Fruit fly (Drosophila melanogaster) whole organism, embryonic: ENCODE data around the gene Vps2.

Experiments
- BEAF-32 ChIP-seq: fragments of 200-800 bp; sonication (Bioruptor generic); optimal IDR thresholded peaks from 3 replicates; lab custom pipeline; 2017; ENCODE audit warnings: missing biosample characterization, missing genetic modification characterization, mild to moderate bottlenecking, moderate library complexity, missing genetic modification reagents
- CG10147 ChIP-seq: fragments of 200-800 bp; sonication (Bioruptor generic); optimal IDR thresholded peaks from 2 replicates; lab custom pipeline; 2019; ENCODE audit warnings: missing biosample characterization, mild to moderate bottlenecking, missing genetic modification characterization, moderate library complexity
- CG10366 ChIP-seq: fragments of 200-800 bp; sonication (Bioruptor generic); IDR thresholded peaks from 2 replicates; pipeline ENCODE4 v1.3.6; 2022; ENCODE audit warnings: missing biosample characterization, missing genetic modification characterization
- CG11560 ChIP-seq: fragments of 200-800 bp; sonication (Bioruptor generic); IDR thresholded peaks from 3 replicates; pipeline ENCODE4 v1.3.6; 2022; ENCODE audit warnings: missing biosample characterization, missing genetic modification characterization
- CG12104 ChIP-seq: fragments of 200-800 bp; sonication (Bioruptor generic); optimal IDR thresholded peaks from 3 replicates; lab custom pipeline; 2016; ENCODE audit warnings: missing biosample characterization, missing genetic modification characterization
- CG14860 ChIP-seq: fragments of 200-800 bp; sonication (Bioruptor generic); IDR thresholded peaks from 3 replicates; pipeline ENCODE4 v1.3.6; 2022; ENCODE audit warnings: missing biosample characterization, missing genetic modification characterization; ENCODE audit not compliant: partially characterized antibody
- CG1792 ChIP-seq: fragments of 200-800 bp; sonication (Bioruptor generic); optimal IDR thresholded peaks from 2 replicates; lab custom pipeline; 2016; ENCODE audit warnings: missing biosample characterization, missing genetic modification characterization
- CG18011 ChIP-seq: fragments of 200-800 bp; sonication (Bioruptor generic); optimal IDR thresholded peaks from 2 replicates; lab custom pipeline; 2017; ENCODE audit warnings: missing biosample characterization, missing genetic modification characterization, mild to moderate bottlenecking, moderate library complexity, missing genotype
- CG2202 ChIP-seq: fragments of 200-800 bp; sonication (Bioruptor generic); optimal IDR thresholded peaks from 2 replicates; lab custom pipeline; 2018; ENCODE audit warnings: missing biosample characterization, mild to moderate bottlenecking, missing genetic modification characterization
- CG32772 ChIP-seq: fragments of 200-800 bp; sonication (Bioruptor generic); IDR thresholded peaks from 2 replicates; pipeline ENCODE4 v1.3.6; 2022; ENCODE audit warnings: missing biosample characterization, missing genetic modification characterization
- CG3407 ChIP-seq: fragments of 200-800 bp; sonication (Bioruptor generic); optimal IDR thresholded peaks from 2 replicates; lab custom pipeline; 2018; ENCODE audit warnings: missing biosample characterization, mild to moderate bottlenecking, missing genetic modification characterization
- CG34422 ChIP-seq: fragments of 200-800 bp; sonication (Bioruptor generic); IDR thresholded peaks from 3 replicates; pipeline ENCODE4 v1.3.6; 2022; ENCODE audit warnings: missing biosample characterization, missing genetic modification characterization
- CG4730 ChIP-seq: fragments of 200-800 bp; sonication (Bioruptor generic); IDR thresholded peaks from 2 replicates; pipeline ENCODE4 v1.3.6; 2022; ENCODE audit warnings: missing biosample characterization, missing genetic modification characterization
- CG6689 ChIP-seq: fragments of 200-800 bp; sonication (Bioruptor generic); IDR thresholded peaks from 2 replicates; pipeline ENCODE4 v1.3.6; 2022; ENCODE audit warnings: missing biosample characterization, missing genetic modification characterization
- CG7556 ChIP-seq: fragments of 200-800 bp; sonication (Bioruptor generic); optimal IDR thresholded peaks from 2 replicates; lab custom pipeline; 2017; ENCODE audit warnings: missing biosample characterization, mild to moderate bottlenecking, missing genetic modification characterization
- CG8478 ChIP-seq: fragments of >200 bp; optimal IDR thresholded peaks from 2 replicates; lab custom pipeline; 2018
- CG8944 ChIP-seq: fragments of 200-800 bp; sonication (Bioruptor generic); optimal IDR thresholded peaks from 3 replicates; lab custom pipeline; 2016; ENCODE audit warnings: missing biosample characterization, missing genetic modification characterization
- CG9797 ChIP-seq: fragments of 200-800 bp; sonication (Bioruptor generic); optimal IDR thresholded peaks from 3 replicates; lab custom pipeline; 2018; ENCODE audit warnings: missing biosample characterization, mild to moderate bottlenecking, missing genetic modification characterization
- CG9932 ChIP-seq: fragments of 200-800 bp; sonication (Bioruptor generic); IDR thresholded peaks from 2 replicates; pipeline ENCODE4 v1.3.6; 2022; ENCODE audit warnings: missing biosample characterization, missing genetic modification characterization
- CrebB ChIP-seq: fragments of 200-800 bp; sonication (Bioruptor generic); optimal IDR thresholded peaks from 3 replicates; lab custom pipeline; 2018; ENCODE audit warnings: missing biosample characterization, mild to moderate bottlenecking, missing genetic modification characterization
- Deaf1 ChIP-seq: fragments of 200-800 bp; optimal IDR thresholded peaks from 3 replicates; lab custom pipeline; 2019; ENCODE audit warnings: missing biosample characterization, mild to moderate bottlenecking, missing genetic modification characterization, moderate library complexity
- Doc3 ChIP-seq: fragments of 200-800 bp; sonication (Bioruptor generic); IDR thresholded peaks from 3 replicates; pipeline ENCODE4 v1.3.6; 2022; ENCODE audit warnings: missing biosample characterization, missing genetic modification characterization; ENCODE audit not compliant: partially characterized antibody
- H2.0 ChIP-seq: fragments of 200-800 bp; sonication (Bioruptor generic); IDR thresholded peaks from 2 replicates; pipeline ENCODE4 v1.3.6; 2022; ENCODE audit warnings: missing biosample characterization, missing genetic modification characterization
- Hsf ChIP-seq: fragments of 200-800 bp; sonication (Bioruptor generic); optimal IDR thresholded peaks from 3 replicates; lab custom pipeline; 2016; ENCODE audit warnings: missing biosample characterization, missing genetic modification characterization
- MBD-R2 ChIP-seq: fragments of 200-800 bp; sonication (Bioruptor generic); IDR thresholded peaks from 2 replicates; pipeline ENCODE4 v1.3.6; 2022; ENCODE audit warnings: missing biosample characterization, missing genetic modification characterization
- NC2α ChIP-seq: fragments of 200-800 bp; sonication (Bioruptor generic); optimal IDR thresholded peaks from 2 replicates; lab custom pipeline; 2016; ENCODE audit warnings: missing biosample characterization, missing genetic modification characterization
- NK7.1 ChIP-seq: fragments of 200-800 bp; sonication (Bioruptor generic); optimal IDR thresholded peaks from 3 replicates; lab custom pipeline; 2016; ENCODE audit warnings: missing biosample characterization, missing genetic modification characterization
- Xrp1 ChIP-seq: fragments of 200-800 bp; sonication (Bioruptor generic); IDR thresholded peaks from 2 replicates; pipeline ENCODE4 v1.3.6; 2022; ENCODE audit warnings: missing biosample characterization, missing genetic modification characterization
- ac ChIP-seq: fragments of 200-800 bp; sonication (Bioruptor generic); optimal IDR thresholded peaks from 3 replicates; lab custom pipeline; 2017; ENCODE audit warnings: missing biosample characterization, mild to moderate bottlenecking, missing genetic modification characterization
- amos ChIP-seq: fragments of 200-800 bp; sonication (Bioruptor generic); IDR thresholded peaks from 2 replicates; pipeline ENCODE4 v1.3.6; 2022; ENCODE audit warnings: missing biosample characterization, missing genetic modification characterization; ENCODE audit not compliant: partially characterized antibody
- bsh ChIP-seq, 2 experiments: fragments of 200-800 bp; sonication (Bioruptor generic); optimal IDR thresholded peaks; 2 replicates each; lab custom pipeline; 2017 to 2018; ENCODE audit warnings: mild to moderate bottlenecking in 2 of 2, missing biosample characterization in 2 of 2, missing genetic modification characterization in 2 of 2, moderate library complexity in 1 of 2
- chif ChIP-seq, 2 experiments: fragments of 200-800 bp; sonication (Bioruptor generic); optimal IDR thresholded peaks; 3 replicates each; lab custom pipeline; 2016; ENCODE audit warnings: missing biosample characterization in 2 of 2, missing genetic modification characterization in 2 of 2
- croc ChIP-seq: fragments of 200-800 bp; sonication (Bioruptor generic); conservative IDR thresholded peaks from 3 replicates; pipeline ENCODE4 v1.3.6; 2022; ENCODE audit warnings: missing biosample characterization, missing genetic modification characterization
- crol ChIP-seq: fragments of 200-800 bp; sonication (Bioruptor generic); IDR thresholded peaks from 2 replicates; pipeline ENCODE4 v1.3.6; 2022; ENCODE audit warnings: missing biosample characterization, missing genetic modification characterization
- ewg ChIP-seq: fragments of 200-800 bp; sonication (Bioruptor generic); optimal IDR thresholded peaks from 3 replicates; lab custom pipeline; 2017; ENCODE audit warnings: mild to moderate bottlenecking, missing biosample characterization, missing genetic modification reagents, missing genetic modification characterization
- fru ChIP-seq: fragments of >200 bp; optimal IDR thresholded peaks from 2 replicates; lab custom pipeline; 2017
- grn ChIP-seq: fragments of 200-800 bp; sonication (Bioruptor generic); optimal IDR thresholded peaks from 3 replicates; lab custom pipeline; 2017; ENCODE audit warnings: missing biosample characterization, missing genetic modification characterization
- gsb ChIP-seq: fragments of 200-800 bp; sonication (Bioruptor generic); IDR thresholded peaks from 2 replicates; pipeline ENCODE4 v1.3.6; 2022; ENCODE audit warnings: missing biosample characterization, missing genetic modification characterization
- hb ChIP-seq: fragments of 200-800 bp; sonication (Bioruptor generic); IDR thresholded peaks from 3 replicates; pipeline ENCODE4 v1.3.6; 2022; ENCODE audit warnings: missing biosample characterization, missing genetic modification characterization; ENCODE audit not compliant: partially characterized antibody
- hkb ChIP-seq, 2 experiments: fragments of 200-800 bp in 1 of 2; fragments of >200 bp in 1 of 2; sonication (Bioruptor generic) in 1 of 2; IDR thresholded peaks in 1 of 2; optimal IDR thresholded peaks in 1 of 2; 2 replicates each; pipeline versions ENCODE4 v1.3.6 to Lab custom; 2017 to 2022; ENCODE audit warnings: missing biosample characterization in 1 of 2, missing genetic modification characterization in 1 of 2
- inv ChIP-seq: fragments of 200-800 bp; sonication (Bioruptor generic); IDR thresholded peaks from 2 replicates; pipeline ENCODE4 v1.3.6; 2022; ENCODE audit warnings: missing biosample characterization, missing genetic modification characterization; ENCODE audit not compliant: partially characterized antibody
- knrl ChIP-seq: fragments of 200-800 bp; sonication (Bioruptor generic); IDR thresholded peaks from 3 replicates; pipeline ENCODE4 v1.3.6; 2022; ENCODE audit warnings: missing biosample characterization, missing genetic modification characterization; ENCODE audit not compliant: partially characterized antibody
- lab ChIP-seq: fragments of 200-800 bp; sonication (Bioruptor generic); optimal IDR thresholded peaks from 3 replicates; lab custom pipeline; 2017; ENCODE audit warnings: missing biosample characterization, missing genetic modification characterization, mild to moderate bottlenecking, moderate library complexity, missing genetic modification reagents
- lmd ChIP-seq: fragments of 200-800 bp; sonication (Bioruptor generic); IDR thresholded peaks from 2 replicates; pipeline ENCODE4 v1.3.6; 2022; ENCODE audit warnings: missing biosample characterization, missing genetic modification characterization
- so ChIP-seq: fragments of 200-800 bp; sonication (Bioruptor generic); IDR thresholded peaks from 3 replicates; pipeline ENCODE4 v1.3.6; 2022; ENCODE audit warnings: missing biosample characterization, missing genetic modification characterization
- stc ChIP-seq: fragments of 200-800 bp; sonication (Bioruptor generic); IDR thresholded peaks from 2 replicates; pipeline ENCODE4 v1.3.6; 2022; ENCODE audit warnings: missing biosample characterization, missing genetic modification characterization
- tll ChIP-seq, 2 experiments: fragments of 200-800 bp in 1 of 2; fragments of >200 bp in 1 of 2; sonication (Bioruptor generic) in 1 of 2; optimal IDR thresholded peaks; 2 replicates each; lab custom pipeline; 2017 to 2019; ENCODE audit warnings: missing biosample characterization in 2 of 2, missing genetic modification characterization in 2 of 2, mild to moderate bottlenecking in 1 of 2, moderate library complexity in 1 of 2
- trem ChIP-seq: fragments of 200-800 bp; optimal IDR thresholded peaks from 3 replicates; lab custom pipeline; 2019; ENCODE audit warnings: missing biosample characterization, mild to moderate bottlenecking, missing genetic modification characterization, moderate library complexity
- vfl ChIP-seq: fragments of 200-800 bp; sonication (Bioruptor generic); optimal IDR thresholded peaks from 2 replicates; lab custom pipeline; 2016; ENCODE audit warnings: missing biosample characterization, missing genetic modification characterization
- wdn ChIP-seq: fragments of 200-800 bp; sonication (Bioruptor generic); IDR thresholded peaks from 2 replicates; pipeline ENCODE4 v1.3.6; 2022; ENCODE audit warnings: missing biosample characterization, missing genetic modification characterization

Vps2 gene

dm6 chr3R:26059195-26059594 is 6.6 kb downstream of the Vps2 start, which contains the start of the genes RpL34a and Trmt61 (continued):
- TF ChIP-seq gsb, result peak; percentile 64; the same call in 1 of the 2 replicates
- peak; percentile 76 for TF ChIP-seq CG34422
- peak; percentile 93 for TF ChIP-seq CG12104 (GFP tag; lab: Kevin White, UChicago)
- peak; percentile 65 for TF ChIP-seq MBD-R2 (GFP tag; lab: Robert Waterston, UW)
- no peak for TF ChIP-seq Deaf1 (tag; lab: Kevin White, UChicago)
- TF ChIP-seq inv (GFP tag; lab: Robert Waterston, UW), result peak; percentile 82
- TF ChIP-seq tll (GFP tag; optimal IDR thresholded peaks at IDR 0.05; lab: Kevin White, UChicago), result peak in 1 of 2 experiments; percentile 39
- peak; percentile 92 for TF ChIP-seq CG10147 (GFP tag; lab: Kevin White, UChicago)
- peak; percentile 64 for TF ChIP-seq CG32772 (GFP tag; lab: Robert Waterston, UW)
- TF ChIP-seq CG9797 (GFP tag; lab: Kevin White, UChicago), result peak; percentile 59
- TF ChIP-seq hkb (optimal IDR thresholded peaks at IDR 0.05; lab: Kevin White, UChicago), result no peak
- TF ChIP-seq hkb (GFP tag; IDR thresholded peaks at IDR 0.05; lab: Robert Waterston, UW), result peak; percentile 88
- TF ChIP-seq CG4730 (GFP tag; lab: Robert Waterston, UW), result peak; percentile 30; the same call in 1 of the 2 replicates
- peak; percentile 51 for TF ChIP-seq CG1792 (GFP tag; lab: Kevin White, UChicago)
- TF ChIP-seq CG8478, result no peak
- peak; percentile 80 for TF ChIP-seq hb (GFP tag; lab: Robert Waterston, UW)
- TF ChIP-seq ewg (GFP tag; lab: Kevin White, UChicago), result peak; percentile 77
- TF ChIP-seq knrl (GFP tag; lab: Robert Waterston, UW), result peak; percentile 90
- TF ChIP-seq fru (lab: Kevin White, UChicago), result no peak
- no peak for TF ChIP-seq CG11560 (tag; lab: Robert Waterston, UW)
- TF ChIP-seq bsh (GFP tag; optimal IDR thresholded peaks at IDR 0.05; lab: Kevin White, UChicago), result peak in 1 of 2 experiments; percentile 77
- peak; percentile 94 for TF ChIP-seq BEAF-32
- peak; percentile 94 for TF ChIP-seq trem (tag; lab: Kevin White, UChicago)
- peak; percentile 74 for TF ChIP-seq CG18011
- peak; percentile 59 to 73 for TF ChIP-seq chif (GFP tag; optimal IDR thresholded peaks at IDR 0.05; lab: Kevin White, UChicago)
- peak; percentile 63 for TF ChIP-seq croc (GFP tag; lab: Robert Waterston, UW)
- peak; percentile 59 for TF ChIP-seq NC2α
- peak; percentile 79 for TF ChIP-seq CG7556 (GFP tag; lab: Kevin White, UChicago)
- TF ChIP-seq stc (GFP tag; lab: Robert Waterston, UW), result peak; percentile 83
- TF ChIP-seq H2.0 (GFP tag; lab: Robert Waterston, UW), result no peak
- peak; percentile 84; the same call in 2 of the 3 replicates for TF ChIP-seq Doc3 (GFP tag; lab: Robert Waterston, UW)
- peak; percentile 80 for TF ChIP-seq so
- TF ChIP-seq lmd (GFP tag; lab: Robert Waterston, UW), result peak; percentile 64
- TF ChIP-seq CG2202, result peak; percentile 86
- TF ChIP-seq CG9932 (GFP tag; lab: Robert Waterston, UW), result peak; percentile 77
- peak; percentile 69; the same call in 2 of the 3 replicates for TF ChIP-seq CG14860
- TF ChIP-seq wdn (GFP tag; lab: Robert Waterston, UW), result 0 out of 2 replicates have a peak, but pooled peaks have one; percentile 17
- TF ChIP-seq CG10366, result peak; percentile 59
- peak; percentile 60 for TF ChIP-seq ac (GFP tag; lab: Kevin White, UChicago)
- TF ChIP-seq amos (GFP tag; lab: Robert Waterston, UW), result peak; percentile 83
- peak; percentile 86 for TF ChIP-seq Hsf
- TF ChIP-seq CG3407 (GFP tag; lab: Kevin White, UChicago), result peak; percentile 73
- peak; percentile 95 for TF ChIP-seq lab (GFP tag; lab: Kevin White, UChicago)
- peak; percentile 68; the same call in 1 of the 2 replicates for TF ChIP-seq CG6689 (GFP tag; lab: Robert Waterston, UW)
- TF ChIP-seq CrebB (tag; lab: Kevin White, UChicago), result peak; percentile 92
- TF ChIP-seq vfl (GFP tag; lab: Kevin White, UChicago), result peak; percentile 75
- TF ChIP-seq CG8944 (GFP tag; lab: Kevin White, UChicago), result peak; percentile 46
- TF ChIP-seq Xrp1 (GFP tag; lab: Robert Waterston, UW), result peak; percentile 25; the same call in 1 of the 2 replicates
- TF ChIP-seq crol, result no peak
- peak; percentile 54 for TF ChIP-seq grn
- TF ChIP-seq NK7.1, result peak; percentile 77
